Fruit fly (Drosophila melanogaster) whole organism, embryonic: ENCODE data around the gene CG32137.

Source experiments
- Atf6 ChIP-seq: fragments of 200-800 bp; sonication (Bioruptor generic); IDR thresholded peaks from 2 replicates; pipeline ENCODE4 v1.3.6; 2022; ENCODE audit warnings: missing biosample characterization, missing genetic modification characterization
- B-H2 ChIP-seq: fragments of 200-800 bp; sonication (Bioruptor generic); optimal IDR thresholded peaks from 2 replicates; lab custom pipeline; 2018; ENCODE audit warnings: missing biosample characterization, mild to moderate bottlenecking, missing genetic modification characterization
- Bgb ChIP-seq: fragments of 200-800 bp; sonication (Bioruptor generic); IDR thresholded peaks from 2 replicates; pipeline ENCODE4 v1.3.6; 2022; ENCODE audit warnings: missing biosample characterization, missing genetic modification characterization; ENCODE audit not compliant: partially characterized antibody
- CG10654 ChIP-seq: fragments of 200-800 bp; sonication (Bioruptor generic); optimal IDR thresholded peaks from 2 replicates; lab custom pipeline; 2016; ENCODE audit warnings: missing biosample characterization, missing genetic modification characterization
- CG10979 ChIP-seq: fragments of 200-800 bp; sonication (Bioruptor generic); optimal IDR thresholded peaks from 2 replicates; lab custom pipeline; 2018; ENCODE audit warnings: missing biosample characterization, mild to moderate bottlenecking, missing genetic modification characterization, moderate library complexity
- CG11085 ChIP-seq: fragments of 200-800 bp; sonication (Bioruptor generic); IDR thresholded peaks from 2 replicates; pipeline ENCODE4 v1.3.6; 2022; ENCODE audit warnings: missing biosample characterization, missing genetic modification characterization
- CG12391 ChIP-seq: fragments of 200-800 bp; sonication (Bioruptor generic); optimal IDR thresholded peaks from 3 replicates; lab custom pipeline; 2018; ENCODE audit warnings: missing biosample characterization, mild to moderate bottlenecking, missing genetic modification characterization, moderate library complexity
- CG13287 ChIP-seq: fragments of 200-800 bp; sonication (Bioruptor generic); IDR thresholded peaks from 2 replicates; pipeline ENCODE4 v1.3.6; 2022; ENCODE audit warnings: missing biosample characterization, missing genetic modification characterization; ENCODE audit not compliant: partially characterized antibody
- CG14860 ChIP-seq: fragments of 200-800 bp; sonication (Bioruptor generic); IDR thresholded peaks from 3 replicates; pipeline ENCODE4 v1.3.6; 2022; ENCODE audit warnings: missing biosample characterization, missing genetic modification characterization; ENCODE audit not compliant: partially characterized antibody
- CG1647 ChIP-seq: fragments of 200-800 bp; sonication (Bioruptor generic); optimal IDR thresholded peaks from 3 replicates; lab custom pipeline; 2016; ENCODE audit warnings: missing biosample characterization, missing genetic modification characterization
- CG17612 ChIP-seq: fragments of 200-800 bp; sonication (Bioruptor generic); IDR thresholded peaks from 2 replicates; pipeline ENCODE4 v1.3.6; 2022; ENCODE audit warnings: missing biosample characterization, missing genetic modification characterization
- CG30403 ChIP-seq: fragments of 200-800 bp; sonication (Bioruptor generic); optimal IDR thresholded peaks from 3 replicates; lab custom pipeline; 2016; ENCODE audit warnings: missing biosample characterization, missing genetic modification characterization
- CG32772 ChIP-seq: fragments of 200-800 bp; sonication (Bioruptor generic); IDR thresholded peaks from 2 replicates; pipeline ENCODE4 v1.3.6; 2022; ENCODE audit warnings: missing biosample characterization, missing genetic modification characterization
- CG3281 ChIP-seq: fragments of 200-800 bp; sonication (Bioruptor generic); optimal IDR thresholded peaks from 3 replicates; lab custom pipeline; 2017; ENCODE audit warnings: missing biosample characterization, mild to moderate bottlenecking, missing genetic modification characterization
- CG34224 ChIP-seq: fragments of 200-800 bp; sonication (Bioruptor generic); IDR thresholded peaks from 3 replicates; pipeline ENCODE4 v1.3.6; 2022; ENCODE audit warnings: missing biosample characterization, missing genetic modification characterization; ENCODE audit not compliant: partially characterized antibody
- CG43689 ChIP-seq: fragments of 200-800 bp; sonication (Bioruptor generic); IDR thresholded peaks from 2 replicates; pipeline ENCODE4 v1.3.6; 2022; ENCODE audit warnings: missing biosample characterization, missing genetic modification characterization
- CG6254 ChIP-seq: fragments of 200-800 bp; sonication (Bioruptor generic); optimal IDR thresholded peaks from 3 replicates; lab custom pipeline; 2017; ENCODE audit warnings: mild to moderate bottlenecking, missing biosample characterization, missing genetic modification reagents, missing genetic modification characterization
- CG6654 ChIP-seq: fragments of 200-800 bp; sonication (Bioruptor generic); optimal IDR thresholded peaks from 2 replicates; lab custom pipeline; 2017; ENCODE audit warnings: missing biosample characterization, mild to moderate bottlenecking, missing genetic modification characterization
- CG7372 ChIP-seq: fragments of 200-800 bp; sonication (Bioruptor generic); IDR thresholded peaks from 2 replicates; pipeline ENCODE4 v1.3.6; 2022; ENCODE audit warnings: missing biosample characterization, missing genetic modification characterization
- CG8478 ChIP-seq: fragments of >200 bp; optimal IDR thresholded peaks from 2 replicates; lab custom pipeline; 2018
- CG8765 ChIP-seq: fragments of 200-800 bp; sonication (Bioruptor generic); IDR thresholded peaks from 2 replicates; pipeline ENCODE4 v1.3.6; 2022; ENCODE audit warnings: missing biosample characterization, missing genetic modification characterization
- CG9727 ChIP-seq: fragments of 200-800 bp; sonication (Bioruptor generic); optimal IDR thresholded peaks from 3 replicates; lab custom pipeline; 2017; ENCODE audit warnings: missing biosample characterization, mild to moderate bottlenecking, missing genetic modification characterization
- CG9817 ChIP-seq: fragments of 200-800 bp; sonication (Bioruptor generic); optimal IDR thresholded peaks from 2 replicates; lab custom pipeline; 2018; ENCODE audit warnings: missing biosample characterization, mild to moderate bottlenecking, missing genetic modification characterization, moderate library complexity
- CG9876 ChIP-seq: fragments of 200-800 bp; sonication (Bioruptor generic); optimal IDR thresholded peaks from 2 replicates; lab custom pipeline; 2016; ENCODE audit warnings: missing biosample characterization, missing genetic modification characterization
- Camta ChIP-seq: fragments of 200-800 bp; sonication (Bioruptor generic); optimal IDR thresholded peaks from 2 replicates; lab custom pipeline; 2016; ENCODE audit warnings: missing biosample characterization, missing genetic modification characterization
- H2.0 ChIP-seq: fragments of 200-800 bp; sonication (Bioruptor generic); IDR thresholded peaks from 2 replicates; pipeline ENCODE4 v1.3.6; 2022; ENCODE audit warnings: missing biosample characterization, missing genetic modification characterization
- HmgD ChIP-seq: fragments of 200-800 bp; sonication (Bioruptor generic); optimal IDR thresholded peaks from 3 replicates; lab custom pipeline; 2016; ENCODE audit warnings: missing biosample characterization, missing genetic modification characterization
- Lpt ChIP-seq: fragments of >200 bp; optimal IDR thresholded peaks from 2 replicates; lab custom pipeline; 2018; ENCODE audit warnings: missing biosample characterization, missing genetic modification characterization
- Meics ChIP-seq: fragments of 200-800 bp; sonication (Bioruptor generic); optimal IDR thresholded peaks from 2 replicates; lab custom pipeline; 2017; ENCODE audit warnings: missing biosample characterization, mild to moderate bottlenecking, missing genetic modification characterization
- Sox100B ChIP-seq: fragments of 200-800 bp; sonication (Bioruptor generic); optimal IDR thresholded peaks from 3 replicates; lab custom pipeline; 2018; ENCODE audit warnings: missing biosample characterization, mild to moderate bottlenecking, missing genetic modification characterization
- Usf ChIP-seq: fragments of 200-800 bp; sonication (Bioruptor generic); optimal IDR thresholded peaks from 2 replicates; lab custom pipeline; 2017; ENCODE audit warnings: missing genotype, missing biosample characterization, missing genetic modification characterization
- btn ChIP-seq: fragments of 200-800 bp; sonication (Bioruptor generic); optimal IDR thresholded peaks from 2 replicates; lab custom pipeline; 2016; ENCODE audit warnings: missing biosample characterization, missing genetic modification characterization
- caup ChIP-seq: fragments of 200-800 bp; sonication (Bioruptor generic); optimal IDR thresholded peaks from 3 replicates; lab custom pipeline; 2017; ENCODE audit warnings: missing biosample characterization, mild to moderate bottlenecking, missing genetic modification characterization, moderate library complexity; ENCODE audit not compliant: severe bottlenecking
- chm ChIP-seq: fragments of 200-800 bp; sonication (Bioruptor generic); IDR thresholded peaks from 2 replicates; pipeline ENCODE4 v1.3.6; 2022; ENCODE audit warnings: missing biosample characterization, missing genetic modification characterization
- danr ChIP-seq: fragments of 200-800 bp; sonication (Bioruptor generic); IDR thresholded peaks from 2 replicates; pipeline ENCODE4 v1.3.6; 2022; ENCODE audit warnings: missing biosample characterization, missing genetic modification characterization
- emc ChIP-seq: fragments of 200-800 bp; sonication (Bioruptor generic); optimal IDR thresholded peaks from 2 replicates; lab custom pipeline; 2016; ENCODE audit warnings: missing biosample characterization, missing genetic modification characterization
- gsb ChIP-seq: fragments of 200-800 bp; sonication (Bioruptor generic); IDR thresholded peaks from 2 replicates; pipeline ENCODE4 v1.3.6; 2022; ENCODE audit warnings: missing biosample characterization, missing genetic modification characterization
- hb ChIP-seq: fragments of 200-800 bp; sonication (Bioruptor generic); IDR thresholded peaks from 3 replicates; pipeline ENCODE4 v1.3.6; 2022; ENCODE audit warnings: missing biosample characterization, missing genetic modification characterization; ENCODE audit not compliant: partially characterized antibody
- lilli ChIP-seq: fragments of 200-800 bp; sonication (Bioruptor generic); optimal IDR thresholded peaks from 3 replicates; lab custom pipeline; 2016; ENCODE audit warnings: missing biosample characterization, missing genetic modification characterization
- lola ChIP-seq, 3 experiments: fragments of >200 bp in 2 of 3; fragments of 200-800 bp in 1 of 3; sonication (Bioruptor generic) in 1 of 3; optimal IDR thresholded peaks; 2 replicates each; lab custom pipeline; 2017 to 2019; ENCODE audit warnings: missing biosample characterization in 3 of 3, missing genetic modification characterization in 3 of 3, mild to moderate bottlenecking in 1 of 3, moderate library complexity in 1 of 3
- pho ChIP-seq: fragments of 200-800 bp; sonication (Bioruptor generic); optimal IDR thresholded peaks from 2 replicates; lab custom pipeline; 2016; ENCODE audit warnings: missing biosample characterization, missing genetic modification characterization
- pnt ChIP-seq: fragments of 200-800 bp; sonication (Bioruptor generic); optimal IDR thresholded peaks from 3 replicates; lab custom pipeline; 2016; ENCODE audit warnings: missing biosample characterization, missing genetic modification characterization
- row ChIP-seq: fragments of 200-800 bp; sonication (Bioruptor generic); IDR thresholded peaks from 3 replicates; pipeline ENCODE4 v1.3.6; 2022; ENCODE audit warnings: missing biosample characterization, missing genetic modification characterization
- schlank ChIP-seq: fragments of 200-800 bp; sonication (Bioruptor generic); optimal IDR thresholded peaks from 2 replicates; lab custom pipeline; 2018; ENCODE audit warnings: missing biosample characterization, mild to moderate bottlenecking, missing genetic modification characterization
- sima ChIP-seq: fragments of 200-800 bp; sonication (Bioruptor generic); optimal IDR thresholded peaks from 2 replicates; lab custom pipeline; 2016; ENCODE audit warnings: missing biosample characterization, missing genetic modification characterization
- slou ChIP-seq: fragments of 200-800 bp; sonication (Bioruptor generic); optimal IDR thresholded peaks from 3 replicates; lab custom pipeline; 2016; ENCODE audit warnings: missing biosample characterization, missing genetic modification characterization
- so ChIP-seq: fragments of 200-800 bp; sonication (Bioruptor generic); IDR thresholded peaks from 3 replicates; pipeline ENCODE4 v1.3.6; 2022; ENCODE audit warnings: missing biosample characterization, missing genetic modification characterization
- stc ChIP-seq: fragments of 200-800 bp; sonication (Bioruptor generic); IDR thresholded peaks from 2 replicates; pipeline ENCODE4 v1.3.6; 2022; ENCODE audit warnings: missing biosample characterization, missing genetic modification characterization
- tin ChIP-seq: fragments of 200-800 bp; sonication (Bioruptor generic); optimal IDR thresholded peaks from 3 replicates; lab custom pipeline; 2016; ENCODE audit warnings: missing biosample characterization, missing genetic modification characterization
- tna ChIP-seq: fragments of 200-800 bp; sonication (Bioruptor generic); IDR thresholded peaks from 2 replicates; pipeline ENCODE4 v1.3.6; 2022; ENCODE audit warnings: missing biosample characterization, missing genetic modification characterization; ENCODE audit not compliant: partially characterized antibody
- yki ChIP-seq: fragments of >200 bp; optimal IDR thresholded peaks from 3 replicates; lab custom pipeline; 2018

Gene CG32137

DNA sequence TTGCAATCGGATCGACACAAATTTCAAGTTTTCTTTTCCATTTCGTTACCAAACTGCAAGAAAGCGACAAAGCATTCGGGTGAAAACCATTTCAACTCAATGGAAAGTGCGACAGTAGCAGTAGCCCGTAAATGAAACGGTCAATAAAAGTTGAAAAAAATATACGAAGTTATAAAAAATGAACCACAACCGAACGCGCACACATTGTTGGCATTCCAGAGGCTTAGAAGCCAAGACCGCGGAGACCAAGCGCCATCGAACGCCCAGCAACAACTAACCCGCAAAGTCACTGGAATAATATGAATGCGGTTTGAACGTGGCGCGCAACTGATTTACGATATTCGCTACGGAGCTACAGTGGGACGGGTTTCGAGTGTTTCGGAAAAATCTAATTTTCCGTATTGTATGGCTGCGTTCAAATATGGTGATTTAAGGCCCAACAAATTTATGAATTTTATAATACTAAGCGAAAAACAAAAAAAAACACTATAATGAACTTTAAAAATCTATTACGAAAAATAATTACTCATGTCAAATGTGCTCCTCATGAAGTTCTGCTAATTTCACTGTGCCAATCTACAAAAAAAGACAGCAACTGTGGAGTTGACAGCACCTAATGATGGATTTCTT is 16.9 kb upstream of the CG32137 start (continued):
- TF ChIP-seq CG8765 (GFP tag; lab: Robert Waterston, UW) (no peak), CG6254 (GFP tag; lab: Kevin White, UChicago) (no peak), Lpt (no peak), stc (0 out of 2 replicates have a peak, but pooled peaks have one; percentile 28), sima (GFP tag; lab: Kevin White, UChicago) (no peak), slou (GFP tag; lab: Kevin White, UChicago) (peak; percentile 34), Atf6 (GFP tag; lab: Robert Waterston, UW) (peak; percentile 41; the same call in 1 of the 2 replicates), Usf (GFP tag; lab: Kevin White, UChicago) (no peak), H2.0 (GFP tag; lab: Robert Waterston, UW) (no peak), pnt (GFP tag; lab: Kevin White, UChicago) (no peak), CG10979 (tag; lab: Kevin White, UChicago) (peak; percentile 41), so (no peak), CG6654 (GFP tag; lab: Kevin White, UChicago) (no peak), CG14860 (GFP tag; lab: Robert Waterston, UW) (no peak), CG10654 (GFP tag; lab: Kevin White, UChicago) (no peak), CG17612 (no peak), btn (no peak), CG32772 (no peak), Meics (GFP tag; lab: Kevin White, UChicago) (peak; percentile 53), CG30403 (GFP tag; lab: Kevin White, UChicago) (peak; percentile 56), schlank (tag; lab: Kevin White, UChicago) (no peak), tna (GFP tag; lab: Robert Waterston, UW) (no peak), CG11085 (GFP tag; lab: Robert Waterston, UW) (no peak), CG1647 (GFP tag; lab: Kevin White, UChicago) (no peak), CG9727 (GFP tag; lab: Kevin White, UChicago) (peak; percentile 64), Bgb (no peak), CG9817 (tag; lab: Kevin White, UChicago) (peak; percentile 6), row (GFP tag; lab: Robert Waterston, UW) (peak; percentile 72), HmgD (GFP tag; lab: Kevin White, UChicago) (no peak), lilli (GFP tag; lab: Kevin White, UChicago) (peak; percentile 70), CG13287 (no peak), lola (GFP tag; optimal IDR thresholded peaks at IDR 0.05; lab: Kevin White, UChicago) (peak in 1 of 3 experiments; percentile 30), CG3281 (peak; percentile 47), pho (no peak), CG12391 (tag; lab: Kevin White, UChicago) (peak; percentile 52), CG34224 (GFP tag; lab: Robert Waterston, UW) (no peak), CG8478 (lab: Kevin White, UChicago) (no peak), Camta (peak; percentile 11), tin (GFP tag; lab: Kevin White, UChicago) (peak; percentile 7), B-H2 (GFP tag; lab: Kevin White, UChicago) (no peak), hb (GFP tag; lab: Robert Waterston, UW) (no peak), CG7372 (GFP tag; lab: Robert Waterston, UW) (no peak), yki (lab: Kevin White, UChicago) (no peak), CG43689 (GFP tag; lab: Robert Waterston, UW) (no peak), danr (no peak), CG9876 (GFP tag; lab: Kevin White, UChicago) (no peak), chm (peak; percentile 37; the same call in 1 of the 2 replicates), gsb (GFP tag; lab: Robert Waterston, UW) (peak; percentile 51; the same call in 1 of the 2 replicates), caup (GFP tag; lab: Kevin White, UChicago) (no peak), emc (GFP tag; lab: Kevin White, UChicago) (no peak), Sox100B (GFP tag; lab: Kevin White, UChicago) (peak; percentile 32)
